Fruit fly (Drosophila melanogaster): ENCODE data around the gene Cp19.

The Cp19 gene

DNA sequence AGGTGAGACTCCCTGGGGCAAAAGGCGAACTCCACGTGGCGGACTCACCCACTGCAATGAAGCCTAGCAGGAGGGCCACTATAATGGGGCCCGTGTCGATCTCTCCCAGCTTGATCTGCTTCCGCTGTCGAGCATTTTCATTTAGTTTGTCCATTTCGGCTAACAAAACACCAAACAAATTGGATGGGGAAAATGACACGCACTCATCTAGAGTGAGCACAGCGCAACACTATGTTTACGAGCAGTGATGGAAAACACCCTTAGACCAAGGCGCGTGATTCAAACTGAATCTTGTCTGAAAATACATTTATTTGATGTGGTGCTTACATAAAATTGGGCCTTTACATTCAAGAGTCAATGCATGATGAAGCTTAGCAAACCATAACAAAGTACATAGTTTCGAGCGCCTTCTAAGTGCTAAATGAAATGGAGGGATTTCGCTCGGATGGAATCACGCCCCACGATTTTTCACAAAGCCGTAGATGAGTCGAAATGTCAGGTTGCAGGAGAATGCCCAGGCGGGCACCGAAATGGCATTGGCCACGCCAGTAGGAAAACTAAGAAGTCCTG lies 9.6 kb upstream of the Cp19 start, which contains the start of gene SrpRbeta (continued):
- TF ChIP-seq Hey (tag; optimal IDR thresholded peaks at IDR 0.05) (no peak), CG13624 (GFP tag; optimal IDR thresholded peaks at IDR 0.05) (peak; percentile 45), BEAF-32 (GFP tag; optimal IDR thresholded peaks at IDR 0.05) (peak; percentile 15), Mrtf (GFP tag; IDR thresholded peaks at IDR 0.05) (no peak), Tbp (GFP tag; optimal IDR thresholded peaks at IDR 0.05) (no peak), otp (GFP tag; IDR thresholded peaks at IDR 0.05) (no peak), Ets97D (GFP tag; optimal IDR thresholded peaks at IDR 0.05) (peak; percentile 23), bbx (GFP tag; IDR thresholded peaks at IDR 0.05; ENCODE audit: partially characterized antibody) (no peak), Dip2 (GFP tag; IDR thresholded peaks at IDR 0.05) (no peak), jumu (GFP tag; optimal IDR thresholded peaks at IDR 0.05) (peak; percentile 17), CG31388 (GFP tag; optimal IDR thresholded peaks at IDR 0.05) (no peak), stwl (tag; optimal IDR thresholded peaks at IDR 0.05) (peak; percentile 41), pros (GFP tag; optimal IDR thresholded peaks at IDR 0.05) (no peak), CG16779 (GFP tag; IDR thresholded peaks at IDR 0.05) (0 out of 2 replicates have a peak, but pooled peaks have one; percentile 27), sd (tag; optimal IDR thresholded peaks at IDR 0.05) (no peak), NC2β (GFP tag; optimal IDR thresholded peaks at IDR 0.05) (peak; percentile 29), Dp (GFP tag; optimal IDR thresholded peaks at IDR 0.05) (peak; percentile 93), sima (GFP tag; optimal IDR thresholded peaks at IDR 0.05) (no peak), Xbp1 (GFP tag; optimal IDR thresholded peaks at IDR 0.05) (peak; percentile 50), CG1792 (GFP tag; optimal IDR thresholded peaks at IDR 0.05) (no peak), CG11247 (GFP tag; IDR thresholded peaks at IDR 0.05) (peak; percentile 17; the same call in 1 of the 2 replicates), mirr (GFP tag; optimal IDR thresholded peaks at IDR 0.05) (peak; percentile 43), ken (GFP tag; IDR thresholded peaks at IDR 0.05) (0 out of 3 replicates have a peak, but pooled peaks have one; percentile 5), HLH54F (GFP tag; optimal IDR thresholded peaks at IDR 0.05) (peak; percentile 30), CG6654 (GFP tag; optimal IDR thresholded peaks at IDR 0.05) (no peak), Ets65A (GFP tag) (peak; percentile 94), nom (GFP tag; optimal IDR thresholded peaks at IDR 0.05) (peak; percentile 40), sisA (GFP tag; IDR thresholded peaks at IDR 0.05) (no peak), Mad (GFP tag; optimal IDR thresholded peaks at IDR 0.05) (peak; percentile 35), PHDP (tag; optimal IDR thresholded peaks at IDR 0.05) (peak; percentile 7), Fer1 (GFP tag; optimal IDR thresholded peaks at IDR 0.05) (peak; percentile 19), E2f2 (GFP tag; IDR thresholded peaks at IDR 0.05) (peak; percentile 95), cg (GFP tag; optimal IDR thresholded peaks at IDR 0.05) (no peak), shn (GFP tag; optimal IDR thresholded peaks at IDR 0.05) (peak; percentile 14), CG2202 (tag; optimal IDR thresholded peaks at IDR 0.05) (no peak), lilli (GFP tag; optimal IDR thresholded peaks at IDR 0.05) (peak; percentile 40), dpn (GFP tag; optimal IDR thresholded peaks at IDR 0.05) (peak; percentile 31 to 56), mam (GFP tag; optimal IDR thresholded peaks at IDR 0.05) (peak; percentile 11), ewg (GFP tag; optimal IDR thresholded peaks at IDR 0.05) (no peak)

DNA sequence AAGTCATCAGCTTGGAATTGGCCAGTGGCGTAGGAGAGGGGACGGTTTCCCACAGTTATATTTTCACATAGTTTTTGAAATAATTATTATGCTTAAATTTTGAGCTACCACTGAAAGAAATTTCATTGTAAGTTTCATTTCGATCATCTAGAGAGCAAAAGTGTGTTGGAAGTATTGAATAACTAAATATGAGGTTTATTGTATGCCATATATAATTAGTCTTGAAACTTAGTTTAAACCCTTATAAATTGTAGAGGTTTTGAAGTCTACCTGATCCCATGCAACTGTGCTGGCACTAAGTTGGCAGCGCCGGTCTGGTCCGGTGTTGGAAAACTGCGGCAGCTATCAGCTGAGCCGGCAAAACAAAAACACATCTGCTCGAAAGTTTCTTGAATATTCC lies 8.5 kb upstream of the Cp19 start, which contains the start of the genes CG32022 and CG6511:
CG32022 (minus strand) TSS at position 128 of the 400 bp plus-strand sequence.
CG6511 (plus strand) TSS at position 180 of the 400 bp plus-strand sequence.
- peak; percentile 94 for TF ChIP-seq CG12236 (GFP tag; optimal IDR thresholded peaks at IDR 0.05)
- peak; percentile 97 for TF ChIP-seq CG1602 (GFP tag; optimal IDR thresholded peaks at IDR 0.05)
- peak; percentile 89 for TF ChIP-seq CG12071 (GFP tag; optimal IDR thresholded peaks at IDR 0.05)
- TF ChIP-seq pho (GFP tag; optimal IDR thresholded peaks at IDR 0.05), result peak; percentile 99
- peak; percentile 96 for TF ChIP-seq Xrp1 (GFP tag; IDR thresholded peaks at IDR 0.05)
- peak; percentile 98 for TF ChIP-seq CHES-1-like (GFP tag; optimal IDR thresholded peaks at IDR 0.05)
- TF ChIP-seq z (GFP tag; IDR thresholded peaks at IDR 0.05), result peak; percentile 11; the same call in 1 of the 3 replicates
- TF ChIP-seq CG6813 (GFP tag; optimal IDR thresholded peaks at IDR 0.05), result peak; percentile 93
- TF ChIP-seq Dad (GFP tag; optimal IDR thresholded peaks at IDR 0.05), result peak; percentile 98
- peak; percentile 89 for TF ChIP-seq psq (GFP tag; optimal IDR thresholded peaks at IDR 0.05)
- TF ChIP-seq CG7987 (GFP tag; optimal IDR thresholded peaks at IDR 0.05), result peak; percentile 88
- peak; percentile 81 for TF ChIP-seq chm (GFP tag; IDR thresholded peaks at IDR 0.05)
- TF ChIP-seq pita (GFP tag; optimal IDR thresholded peaks at IDR 0.05), result no peak
- peak; percentile 96 for TF ChIP-seq D19A (tag; optimal IDR thresholded peaks at IDR 0.05)
- peak; percentile 96 for TF ChIP-seq ranshi (GFP tag; IDR thresholded peaks at IDR 0.05)
